Worm (Caenorhabditis elegans) whole organism, L1 larva: ENCODE results near the gene ent-3.

Source experiments
- Y116A8C.19 ChIP-seq: sonication (generic microtip); optimal IDR thresholded peaks from 2 replicates; lab custom pipeline; 2016; ENCODE audit warnings: missing compliant biosample characterization, missing genetic modification characterization, borderline replicate concordance
- aly-2 ChIP-seq: fragments of 150-350 bp; optimal IDR thresholded peaks from 2 replicates; lab custom pipeline; 2014; ENCODE audit warnings: missing biosample characterization, missing genetic modification characterization
- ama-1 ChIP-seq: fragments of 150-350 bp; optimal IDR thresholded peaks from 2 replicates; lab custom pipeline; 2014
- ceh-63 ChIP-seq: fragments of 200-800 bp; sonication (Bioruptor generic); optimal IDR thresholded peaks from 2 replicates; lab custom pipeline; 2018; ENCODE audit warnings: mild to moderate bottlenecking, missing genetic modification characterization, missing compliant biosample characterization
- ceh-8 ChIP-seq: fragments of 200-800 bp; sonication (Bioruptor generic); optimal IDR thresholded peaks from 2 replicates; lab custom pipeline; 2018; ENCODE audit warnings: mild to moderate bottlenecking, missing genetic modification characterization, moderate library complexity, missing compliant biosample characterization
- ceh-90 ChIP-seq: sonication (generic microtip); optimal IDR thresholded peaks from 2 replicates; lab custom pipeline; 2016; ENCODE audit warnings: missing genetic modification characterization, missing compliant biosample characterization
- ces-1 ChIP-seq: fragments of 150-350 bp; optimal IDR thresholded peaks from 2 replicates; lab custom pipeline; 2014; ENCODE audit warnings: missing biosample characterization, missing genetic modification reagents, missing genetic modification characterization
- efl-3 ChIP-seq: fragments of 200-800 bp; sonication (Bioruptor generic); optimal IDR thresholded peaks from 2 replicates; lab custom pipeline; 2018; ENCODE audit warnings: mild to moderate bottlenecking, missing genetic modification characterization, missing compliant biosample characterization
- egl-13 ChIP-seq: sonication (generic microtip); optimal IDR thresholded peaks from 2 replicates; lab custom pipeline; 2016; ENCODE audit warnings: missing genotype, missing genetic modification reagents, missing genetic modification characterization, missing compliant biosample characterization
- egl-27 ChIP-seq, 2 experiments: fragments of 150-350 bp in 1 of 2; sonication (generic microtip); optimal IDR thresholded peaks; 3 replicates each; lab custom pipeline; 2017 to 2018; ENCODE audit warnings: missing biosample characterization in 2 of 2, missing genetic modification characterization in 2 of 2, missing genetic modification reagents in 2 of 2
- elt-3 ChIP-seq, 6 experiments: fragments of 150-350 bp in 1 of 6; sonication (generic microtip); optimal IDR thresholded peaks; 2 replicates each; lab custom pipeline; 2017 to 2018; ENCODE audit warnings: missing biosample characterization in 6 of 6, missing genetic modification characterization in 6 of 6, inconsistent platforms in 1 of 6
- fkh-8 ChIP-seq: sonication (generic microtip); optimal IDR thresholded peaks from 2 replicates; lab custom pipeline; 2016; ENCODE audit warnings: mild to moderate bottlenecking, missing genetic modification characterization, missing compliant biosample characterization
- irx-1 ChIP-seq: sonication (generic microtip); optimal IDR thresholded peaks from 2 replicates; lab custom pipeline; 2016; ENCODE audit warnings: missing genetic modification characterization, missing compliant biosample characterization
- lin-13 ChIP-seq: fragments of 150-350 bp; optimal IDR thresholded peaks from 2 replicates; lab custom pipeline; 2014; ENCODE audit warnings: missing biosample characterization, missing genetic modification reagents, missing genetic modification characterization
- lin-14 ChIP-seq: fragments of 200-800 bp; sonication (Bioruptor generic); optimal IDR thresholded peaks from 2 replicates; lab custom pipeline; 2018; ENCODE audit warnings: mild to moderate bottlenecking, missing genetic modification characterization, moderate library complexity, missing compliant biosample characterization
- lin-39 ChIP-seq: fragments of 150-350 bp; optimal IDR thresholded peaks from 2 replicates; lab custom pipeline; 2014; ENCODE audit warnings: missing biosample characterization, missing genetic modification reagents, missing genetic modification characterization
- lir-3 ChIP-seq: sonication (generic microtip); optimal IDR thresholded peaks from 2 replicates; lab custom pipeline; 2016; ENCODE audit warnings: mild to moderate bottlenecking, missing genetic modification characterization, moderate library complexity, missing compliant biosample characterization; ENCODE audit not compliant: poor library complexity
- mdl-1 ChIP-seq, 2 experiments: fragments of 150-350 bp; optimal IDR thresholded peaks; 2 replicates each; lab custom pipeline; 2014 to 2017; ENCODE audit warnings: missing biosample characterization in 2 of 2, missing genetic modification characterization in 2 of 2, inconsistent platforms in 1 of 2
- mef-2 ChIP-seq: fragments of 150-350 bp; optimal IDR thresholded peaks from 2 replicates; lab custom pipeline; 2014; ENCODE audit warnings: missing biosample characterization, missing genetic modification characterization
- nhr-12 ChIP-seq: sonication (generic microtip); optimal IDR thresholded peaks from 2 replicates; lab custom pipeline; 2017; ENCODE audit warnings: missing biosample characterization, missing genetic modification characterization
- nhr-20 ChIP-seq: sonication (generic microtip); optimal IDR thresholded peaks from 2 replicates; lab custom pipeline; 2016; ENCODE audit warnings: mild to moderate bottlenecking, missing genetic modification characterization, missing compliant biosample characterization
- nhr-237 ChIP-seq: fragments of 150-350 bp; optimal IDR thresholded peaks from 2 replicates; lab custom pipeline; 2014; ENCODE audit warnings: missing biosample characterization, missing genetic modification characterization
- nhr-47 ChIP-seq: sonication (generic microtip); optimal IDR thresholded peaks from 2 replicates; lab custom pipeline; 2016; ENCODE audit warnings: mild to moderate bottlenecking, missing genetic modification characterization, moderate library complexity, missing compliant biosample characterization
- nhr-71 ChIP-seq: sonication (generic microtip); optimal IDR thresholded peaks from 2 replicates; lab custom pipeline; 2016; ENCODE audit warnings: mild to moderate bottlenecking, missing genetic modification characterization, moderate library complexity, missing compliant biosample characterization
- nhr-76 ChIP-seq: sonication (generic microtip); optimal IDR thresholded peaks from 2 replicates; lab custom pipeline; 2017; ENCODE audit warnings: missing biosample characterization, missing genetic modification characterization
- nhr-77 ChIP-seq: fragments of 150-350 bp; optimal IDR thresholded peaks from 2 replicates; lab custom pipeline; 2014; ENCODE audit warnings: missing biosample characterization, missing genetic modification characterization
- nhr-85 ChIP-seq: sonication (generic microtip); peaks from one replicate; lab custom pipeline; 2016; ENCODE audit warnings: missing genetic modification characterization, inconsistent platforms, missing compliant biosample characterization
- pax-3 ChIP-seq: fragments of 200-800 bp; sonication (Bioruptor generic); optimal IDR thresholded peaks from 2 replicates; lab custom pipeline; 2018; ENCODE audit warnings: mild to moderate bottlenecking, missing genetic modification characterization, moderate library complexity, missing compliant biosample characterization
- rnt-1 ChIP-seq: sonication (generic microtip); optimal IDR thresholded peaks from 2 replicates; lab custom pipeline; 2016; ENCODE audit warnings: mild to moderate bottlenecking, missing genetic modification characterization, moderate library complexity, missing compliant biosample characterization
- skn-1 ChIP-seq: fragments of 150-350 bp; optimal IDR thresholded peaks from 2 replicates; lab custom pipeline; 2014; ENCODE audit warnings: missing biosample characterization, missing genetic modification characterization
- snpc-4 ChIP-seq: fragments of 150-350 bp; optimal IDR thresholded peaks from 2 replicates; lab custom pipeline; 2014; ENCODE audit warnings: missing biosample characterization, missing genetic modification characterization
- sup-37 ChIP-seq: fragments of 200-800 bp; sonication (Bioruptor generic); optimal IDR thresholded peaks from 2 replicates; lab custom pipeline; 2018; ENCODE audit warnings: mild to moderate bottlenecking, missing genetic modification characterization, missing compliant biosample characterization
- tbx-2 ChIP-seq: sonication (generic microtip); optimal IDR thresholded peaks from 2 replicates; lab custom pipeline; 2016; ENCODE audit warnings: missing genetic modification characterization, missing compliant biosample characterization
- unc-30 ChIP-seq: sonication (generic microtip); optimal IDR thresholded peaks from 2 replicates; lab custom pipeline; 2017; ENCODE audit warnings: missing biosample characterization, missing genetic modification characterization
- unc-62 ChIP-seq: fragments of 150-350 bp; optimal IDR thresholded peaks from 2 replicates; lab custom pipeline; 2014; ENCODE audit warnings: missing biosample characterization, missing genetic modification reagents, missing genetic modification characterization
- xbp-1 ChIP-seq: sonication (generic microtip); optimal IDR thresholded peaks from 2 replicates; lab custom pipeline; 2016; ENCODE audit warnings: missing genetic modification characterization, missing compliant biosample characterization
- zip-4 ChIP-seq: fragments of 200-800 bp; sonication (Bioruptor generic); optimal IDR thresholded peaks from 2 replicates; lab custom pipeline; 2018; ENCODE audit warnings: mild to moderate bottlenecking, missing genetic modification characterization, moderate library complexity, missing compliant biosample characterization
- ztf-11 ChIP-seq, 2 experiments: sonication (generic microtip); optimal IDR thresholded peaks; 2 replicates each; lab custom pipeline; 2016 to 2017; ENCODE audit warnings: missing genetic modification characterization in 2 of 2, missing biosample characterization in 1 of 2, missing compliant biosample characterization in 1 of 2
- ztf-4 ChIP-seq: fragments of 150-350 bp; optimal IDR thresholded peaks from 2 replicates; lab custom pipeline; 2014; ENCODE audit warnings: missing biosample characterization, missing genetic modification characterization

Gene ent-3

DNA sequence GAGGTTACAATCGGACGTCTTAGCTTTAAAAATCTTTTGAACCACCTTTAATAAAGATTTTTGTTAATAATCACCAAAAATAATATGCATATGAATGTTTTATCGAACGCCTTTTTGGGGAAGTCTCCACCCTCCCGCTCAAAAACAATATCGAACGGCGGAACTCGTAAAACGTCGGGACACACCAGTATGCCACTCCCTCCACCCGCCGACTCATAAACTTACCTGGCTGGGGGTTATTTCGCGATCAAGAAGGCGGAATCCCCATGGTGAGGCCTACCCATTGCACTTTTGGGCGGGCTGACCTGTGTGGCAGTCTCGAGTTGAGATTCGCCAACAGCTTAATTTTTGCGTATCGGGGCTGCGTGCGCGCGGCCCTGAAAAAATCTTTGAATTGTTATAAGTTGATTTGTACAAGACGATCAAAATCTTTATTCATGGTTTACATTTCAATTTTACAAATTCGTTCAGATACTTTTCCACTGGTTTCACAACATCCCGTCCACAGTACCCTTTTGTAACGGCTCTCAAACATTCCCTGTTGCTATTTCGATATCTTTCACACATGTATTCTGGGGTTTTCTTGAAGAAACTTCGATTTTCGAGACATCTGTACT is 31.6 kb upstream of the ent-3 start:
- no peak for TF ChIP-seq ceh-8 (GFP tag; lab: Kevin White, UChicago)
- TF ChIP-seq mdl-1 (tag; optimal IDR thresholded peaks at IDR 0.05; lab: Kevin White, UChicago), result no peak
- TF ChIP-seq ceh-90, result no peak
- TF ChIP-seq Y116A8C.19, result no peak
- TF ChIP-seq nhr-237, result no peak
- no peak for TF ChIP-seq ztf-11 (tag; optimal IDR thresholded peaks at IDR 0.05; lab: Kevin White, UChicago)
- no peak for TF ChIP-seq lin-13 (GFP tag; lab: Kevin White, UChicago)
- TF ChIP-seq mef-2 (tag; lab: Kevin White, UChicago), result no peak
- TF ChIP-seq nhr-47, result no peak
- TF ChIP-seq xbp-1 (tag; lab: Kevin White, UChicago), result no peak
- no peak for TF ChIP-seq aly-2
- no peak for TF ChIP-seq irx-1 (tag; lab: Kevin White, UChicago)

DNA sequence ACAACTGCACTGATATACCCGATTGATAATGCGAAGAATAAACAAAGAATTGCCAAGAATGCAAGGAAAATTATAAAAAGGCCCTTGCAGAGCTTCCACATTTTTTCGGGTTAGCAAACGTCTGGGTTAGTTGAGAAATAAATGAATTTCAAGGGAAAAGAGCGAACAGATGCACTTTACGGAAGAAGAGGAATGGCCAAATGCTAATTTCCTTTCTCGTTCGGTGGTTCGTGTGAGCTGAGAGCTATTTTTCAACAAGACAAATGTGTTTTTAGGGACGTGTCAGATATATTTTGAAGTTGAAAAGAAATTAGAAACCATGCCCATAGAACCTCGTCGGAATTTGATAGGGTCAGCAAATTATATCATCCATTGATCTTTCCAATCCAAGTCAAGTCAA is 25.0 kb upstream of the ent-3 start, which contains the start of gene F40G12.2:
TSS of gene F40G12.2 (minus strand) at position 101 of the 400 bp plus-strand sequence.
- TF ChIP-seq ztf-4 (tag; lab: Kevin White, UChicago) (no peak), ama-1 (no peak)

DNA sequence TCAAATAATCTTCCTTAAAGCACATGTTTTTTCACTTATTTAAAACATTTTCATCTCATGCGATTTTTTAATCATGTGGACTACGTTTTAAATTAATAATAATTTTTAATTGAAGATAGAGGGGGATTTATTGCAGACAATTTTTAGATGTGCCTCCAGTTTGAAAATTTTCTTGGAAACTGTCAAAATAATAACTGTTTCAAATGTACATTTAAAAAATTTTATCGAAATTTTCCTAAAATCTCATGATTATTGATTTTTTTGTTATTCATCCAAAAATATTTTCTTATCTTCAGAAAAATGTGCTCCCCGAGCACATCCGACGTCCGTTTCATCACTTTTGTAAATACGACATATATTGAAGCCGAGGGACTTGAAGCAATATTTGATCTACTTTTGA is 21.0 kb upstream of the ent-3 start, which contains the start of gene sre-8:
TSS of gene sre-8 (plus strand) at position 301 of the 400 bp plus-strand sequence.
- TF ChIP-seq egl-27 (tag; optimal IDR thresholded peaks at IDR 0.05; lab: Kevin White, UChicago) (no peak), mef-2 (tag; lab: Kevin White, UChicago) (no peak), irx-1 (tag; lab: Kevin White, UChicago) (no peak), nhr-71 (tag; lab: Kevin White, UChicago) (no peak), nhr-85 (tag; lab: Kevin White, UChicago) (no peak), lir-3 (tag; lab: Kevin White, UChicago) (no peak), sup-37 (GFP tag; lab: Kevin White, UChicago) (no peak), aly-2 (no peak), lin-39 (tag; lab: Kevin White, UChicago) (no peak), ces-1 (no peak), efl-3 (GFP tag; lab: Kevin White, UChicago) (no peak), nhr-12 (no peak), egl-13 (no peak), nhr-47 (no peak), ceh-63 (GFP tag; lab: Kevin White, UChicago) (no peak), rnt-1 (no peak), fkh-8 (tag; lab: Kevin White, UChicago) (no peak), snpc-4 (tag; lab: Kevin White, UChicago) (no peak), zip-4 (GFP tag; lab: Kevin White, UChicago) (no peak)
- TF ChIP-seq, all 84 proteins: peak for 0

DNA sequence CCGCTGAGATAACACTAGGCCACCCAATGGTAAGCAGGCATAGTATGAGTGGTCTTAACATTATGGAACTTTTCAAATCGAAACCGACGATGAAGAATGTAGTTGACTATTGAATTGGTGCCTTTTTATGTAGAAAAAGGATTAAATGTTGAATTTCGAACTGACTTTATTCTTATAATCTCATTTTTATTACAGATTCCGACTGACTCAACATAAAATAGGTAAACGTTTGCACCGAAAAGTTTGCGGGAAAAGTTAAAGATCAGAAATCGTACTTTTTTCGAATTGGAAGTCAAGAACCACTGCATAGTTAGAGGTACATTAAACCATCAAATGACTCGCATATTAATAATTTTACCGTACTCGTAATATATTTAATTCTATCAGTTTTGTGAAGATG is 18.4 kb upstream of the ent-3 start, which contains the start of gene K02E11.7:
TSS of gene K02E11.7 (minus strand) at position 101 of the 400 bp plus-strand sequence.
- peak; percentile 0 for TF ChIP-seq pax-3 (tag; lab: Kevin White, UChicago)
- no peak for TF ChIP-seq nhr-77 (tag; lab: Kevin White, UChicago)
- TF ChIP-seq ama-1, result no peak
- no peak for TF ChIP-seq lin-14 (GFP tag; lab: Kevin White, UChicago)

DNA sequence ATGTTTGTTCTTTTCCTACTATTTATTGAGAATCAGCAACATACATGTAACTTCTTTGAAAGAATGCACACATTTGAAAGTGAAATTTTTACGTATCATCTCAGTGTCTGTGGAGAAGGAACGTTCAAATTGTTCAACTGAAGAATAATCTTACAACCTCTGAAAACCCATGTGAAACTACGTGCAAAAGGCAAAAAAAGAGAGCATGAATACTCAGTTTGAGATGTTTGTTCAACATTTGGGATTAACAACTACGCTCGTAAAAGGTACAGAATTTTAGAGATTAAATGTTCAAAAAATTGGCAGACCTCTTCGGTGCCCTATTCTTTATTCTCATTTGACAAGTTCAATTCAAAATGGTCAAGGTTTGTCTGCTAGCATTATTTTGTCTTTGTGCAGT is 16.2 kb upstream of the ent-3 start, which contains the start of gene K02E11.5:
TSS of gene K02E11.5 (plus strand) at position 301 of the 400 bp plus-strand sequence.
- no peak for TF ChIP-seq nhr-77 (tag; lab: Kevin White, UChicago)
- no peak for TF ChIP-seq nhr-76 (tag; lab: Kevin White, UChicago)
- TF ChIP-seq unc-30 (tag; lab: Kevin White, UChicago), result no peak
- no peak for TF ChIP-seq unc-62 (GFP tag; lab: Kevin White, UChicago)
- no peak for TF ChIP-seq skn-1 (tag; lab: Kevin White, UChicago)
- no peak for TF ChIP-seq ces-1
- no peak for TF ChIP-seq nhr-20 (tag; lab: Kevin White, UChicago)
- no peak for TF ChIP-seq elt-3 (tag; optimal IDR thresholded peaks at IDR 0.05; lab: Kevin White, UChicago)
- TF ChIP-seq tbx-2 (tag; lab: Kevin White, UChicago), result no peak
